Worm (Caenorhabditis elegans): ENCODE data around the gene T01B7.9.

DNA sequence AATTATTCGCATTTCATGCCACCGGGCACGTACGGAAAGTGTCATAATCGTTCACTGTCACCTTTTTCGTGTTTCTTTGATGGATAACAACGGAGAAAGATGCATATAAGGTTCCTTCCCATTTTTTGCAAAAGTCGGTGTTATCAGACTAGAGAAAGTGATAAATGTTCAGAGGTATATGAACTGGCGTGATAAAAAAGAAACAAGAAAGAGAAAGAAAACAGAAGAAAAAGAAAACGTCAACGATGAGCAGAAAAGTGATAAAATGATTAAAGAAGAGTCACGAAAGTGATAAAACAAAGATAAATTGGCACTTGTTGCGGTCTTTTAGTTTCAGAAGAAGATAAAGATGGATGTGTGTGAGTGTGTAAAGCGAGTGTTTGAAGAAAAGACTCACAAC is 3.7 kb upstream of the T01B7.9 start:
- TF ChIP-seq snpc-4 (tag; optimal IDR thresholded peaks at IDR 0.05): no peak
- no peak for TF ChIP-seq ceh-28 (tag; optimal IDR thresholded peaks at IDR 0.05)
- no peak for TF ChIP-seq mdl-1 (tag; optimal IDR thresholded peaks at IDR 0.05)
- no peak for TF ChIP-seq nhr-76 (tag; optimal IDR thresholded peaks at IDR 0.05)
- no peak for TF ChIP-seq ama-1 (optimal IDR thresholded peaks at IDR 0.05)
- TF ChIP-seq zag-1 (tag; optimal IDR thresholded peaks at IDR 0.05): no peak
- no peak for TF ChIP-seq nhr-28 (tag; optimal IDR thresholded peaks at IDR 0.05)
